Worm (Caenorhabditis elegans) whole organism, early embryonic: ENCODE measurements around the gene snr-1.

ENCODE experiments used
- B0310.2 ChIP-seq: sonication (generic microtip); optimal IDR thresholded peaks from 2 replicates; lab custom pipeline; 2016; ENCODE audit warnings: mild to moderate bottlenecking, missing genetic modification characterization, missing compliant biosample characterization
- F13C5.2 ChIP-seq: sonication (generic microtip); optimal IDR thresholded peaks from 2 replicates; lab custom pipeline; 2017; ENCODE audit warnings: mild to moderate bottlenecking, missing genetic modification characterization, inconsistent platforms, missing compliant biosample characterization
- aly-1 ChIP-seq: sonication (generic microtip); optimal IDR thresholded peaks from 2 replicates; lab custom pipeline; 2016; ENCODE audit warnings: missing genetic modification characterization, missing compliant biosample characterization
- ama-1 ChIP-seq: fragments of 150-350 bp; optimal IDR thresholded peaks from 2 replicates; lab custom pipeline; 2014
- ceh-13 ChIP-seq: fragments of 200-800 bp; sonication (Bioruptor generic); optimal IDR thresholded peaks from 2 replicates; lab custom pipeline; 2018; ENCODE audit warnings: mild to moderate bottlenecking, missing genetic modification characterization, missing compliant biosample characterization
- ceh-36 ChIP-seq: sonication (generic microtip); optimal IDR thresholded peaks from 2 replicates; lab custom pipeline; 2016; ENCODE audit warnings: missing genetic modification characterization, inconsistent platforms, missing compliant biosample characterization
- ets-7 ChIP-seq: sonication (generic microtip); optimal IDR thresholded peaks from 2 replicates; lab custom pipeline; 2016; ENCODE audit warnings: missing genotype, missing genetic modification characterization, missing compliant biosample characterization
- flt-1 ChIP-seq: fragments of 200-800 bp; sonication (Bioruptor generic); IDR thresholded peaks from 2 replicates; pipeline ENCODE4 v1.3.6; 2022; ENCODE audit warnings: missing genetic modification characterization, missing compliant biosample characterization
- hmbx-1 ChIP-seq: sonication (generic microtip); optimal IDR thresholded peaks from 2 replicates; lab custom pipeline; 2016; ENCODE audit warnings: mild to moderate bottlenecking, missing genetic modification characterization, missing compliant biosample characterization
- hmg-4 ChIP-seq: fragments of 200-800 bp; sonication (Bioruptor generic); optimal IDR thresholded peaks from 2 replicates; lab custom pipeline; 2018; ENCODE audit warnings: mild to moderate bottlenecking, missing genetic modification characterization, missing compliant biosample characterization
- hnd-1 ChIP-seq: sonication (generic microtip); optimal IDR thresholded peaks from 2 replicates; lab custom pipeline; 2016; ENCODE audit warnings: missing genetic modification characterization, missing compliant biosample characterization
- pes-1 ChIP-seq: fragments of 200-800 bp; sonication (Bioruptor generic); IDR thresholded peaks from 2 replicates; pipeline ENCODE4 v1.3.6; 2022; ENCODE audit warnings: missing genetic modification reagents, missing genetic modification characterization, missing compliant biosample characterization
- scrt-1 ChIP-seq: fragments of 200-800 bp; sonication (Bioruptor generic); IDR thresholded peaks from 2 replicates; pipeline ENCODE4 v1.3.6; 2022; ENCODE audit warnings: missing genetic modification characterization, missing compliant biosample characterization
- sea-1 ChIP-seq: fragments of 200-800 bp; sonication (Bioruptor generic); conservative IDR thresholded peaks from 2 replicates; pipeline ENCODE4 v1.3.6; 2022; ENCODE audit warnings: missing genetic modification characterization, missing compliant biosample characterization
- tbx-11 ChIP-seq: fragments of 200-800 bp; sonication (Bioruptor generic); IDR thresholded peaks from 2 replicates; pipeline ENCODE4 v1.3.6; 2022; ENCODE audit warnings: missing genetic modification characterization, missing compliant biosample characterization
- tbx-37 ChIP-seq: fragments of 200-800 bp; sonication (Bioruptor generic); conservative IDR thresholded peaks from 2 replicates; pipeline ENCODE4 v1.3.6; 2022; ENCODE audit warnings: missing genetic modification reagents, missing genetic modification characterization, missing compliant biosample characterization
- tra-4 ChIP-seq: sonication (generic microtip); optimal IDR thresholded peaks from 2 replicates; lab custom pipeline; 2017; ENCODE audit warnings: missing genetic modification characterization, missing compliant biosample characterization

Gene snr-1

DNA sequence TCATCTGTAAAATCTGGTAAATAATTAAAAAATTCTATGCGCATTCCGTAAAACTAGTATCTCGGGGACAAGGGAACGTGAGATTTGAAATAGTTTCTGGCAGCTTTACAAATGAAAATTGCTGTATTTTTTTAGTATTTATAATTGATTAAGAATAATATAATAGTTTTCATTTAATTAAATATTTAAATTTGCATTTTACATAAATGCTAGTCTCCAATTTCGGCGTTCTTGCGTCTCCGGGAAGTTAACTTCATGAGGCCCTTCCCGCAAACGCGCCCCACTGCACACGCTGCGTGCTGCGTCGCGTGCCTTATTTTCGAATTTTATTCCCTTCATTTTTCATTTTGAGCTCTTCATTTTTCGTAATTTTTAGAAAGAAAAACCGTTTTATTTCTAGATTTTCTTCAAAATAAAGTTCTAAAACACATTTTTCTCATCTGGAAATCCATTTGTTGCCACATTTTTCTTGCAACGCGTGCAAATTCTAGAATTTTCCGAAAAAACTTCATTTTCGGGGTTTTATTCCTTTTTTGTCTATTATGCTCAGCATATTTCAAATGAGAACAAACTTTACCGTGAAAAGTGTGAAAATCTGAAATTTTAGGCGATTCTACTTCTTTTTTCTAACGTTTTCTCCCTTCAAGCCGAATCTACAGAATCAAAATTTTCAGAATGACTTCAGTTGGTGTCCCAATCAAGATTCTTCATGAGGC lies at the start of gene snr-1, which contains the start of gene snx-13:
Gene snr-1, plus strand, starts transcription at position 666 of the 716 bp plus-strand sequence.
Gene snx-13, minus strand, starts transcription at position 55 of the 716 bp plus-strand sequence.
- TF ChIP-seq B0310.2 (tag; lab: Kevin White, UChicago) (peak; percentile 86), aly-1 (tag; lab: Kevin White, UChicago) (no peak), ceh-13 (GFP tag; lab: Kevin White, UChicago) (peak; percentile 88), hmg-4 (GFP tag; lab: Kevin White, UChicago) (peak; percentile 87), F13C5.2 (tag; lab: Kevin White, UChicago) (peak; percentile 84), tra-4 (tag; lab: Kevin White, UChicago) (peak; percentile 63), pes-1 (GFP tag; lab: Robert Waterston, UW) (peak; percentile 88), hmbx-1 (tag; lab: Kevin White, UChicago) (peak; percentile 90), tbx-11 (peak; percentile 75), hnd-1 (tag; lab: Kevin White, UChicago) (peak; percentile 73), sea-1 (GFP tag; lab: Robert Waterston, UW) (peak; percentile 79), flt-1 (GFP tag; lab: Robert Waterston, UW) (0 out of 2 replicates have a peak, but pooled peaks have one; percentile 49), tbx-37 (GFP tag; lab: Robert Waterston, UW) (peak; percentile 71), ama-1 (lab: Kevin White, UChicago) (no peak), ets-7 (tag; lab: Kevin White, UChicago) (peak; percentile 16), scrt-1 (GFP tag; lab: Robert Waterston, UW) (peak; percentile 72), ceh-36 (peak; percentile 61)

DNA sequence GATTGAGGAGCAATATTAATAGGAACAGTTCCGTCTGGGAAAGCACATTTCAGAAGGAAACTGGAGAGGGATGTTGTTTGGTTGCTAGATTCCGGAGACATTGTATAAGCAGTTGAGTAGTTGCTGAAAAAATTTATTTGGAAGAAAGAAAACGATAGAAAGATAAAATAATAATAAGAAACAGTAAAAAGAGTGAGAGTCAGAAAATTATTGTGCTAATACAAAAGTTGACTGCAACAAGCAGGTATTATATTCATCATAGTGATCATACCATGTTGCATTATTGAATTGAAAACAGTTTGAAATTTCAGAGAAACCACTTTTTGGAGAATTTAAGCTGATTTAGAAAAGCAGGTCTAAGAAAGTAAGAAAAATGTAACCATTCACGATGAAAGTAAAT lies 48.3 kb upstream of the snr-1 start, which contains the start of gene Y116A8C.19:
Gene Y116A8C.19, minus strand, starts transcription at position 101 of the 400 bp plus-strand sequence.
- TF ChIP-seq ceh-13 (GFP tag; lab: Kevin White, UChicago), result no peak
- TF ChIP-seq scrt-1 (GFP tag; lab: Robert Waterston, UW), result no peak
- TF ChIP-seq tbx-11, result no peak
- TF ChIP-seq hnd-1 (tag; lab: Kevin White, UChicago), result no peak
- no peak for TF ChIP-seq B0310.2 (tag; lab: Kevin White, UChicago)
- no peak for TF ChIP-seq F13C5.2 (tag; lab: Kevin White, UChicago)
- TF ChIP-seq tbx-37 (GFP tag; lab: Robert Waterston, UW), result no peak

DNA sequence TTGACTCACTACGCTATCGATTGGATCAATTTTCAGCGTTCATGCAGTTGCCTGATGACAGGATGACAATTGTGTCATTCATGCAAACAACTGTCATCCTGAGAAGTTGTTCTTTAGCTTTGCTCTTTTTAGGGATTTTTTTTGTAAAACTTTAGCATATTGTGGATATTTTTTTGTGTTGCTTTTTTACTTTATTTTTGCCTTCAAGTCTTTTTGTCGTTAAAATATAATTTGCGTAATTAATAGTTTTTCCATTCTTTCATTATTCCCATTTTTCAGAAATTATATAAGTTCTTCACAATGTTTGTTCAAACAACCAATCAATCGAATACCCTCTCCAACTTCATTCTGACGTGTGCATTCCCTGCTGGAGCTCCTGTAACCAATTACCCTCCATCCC lies 47.2 kb upstream of the snr-1 start, which contains the start of gene Y116A8C.20:
Gene Y116A8C.20, plus strand, starts transcription at position 301 of the 400 bp plus-strand sequence.
- TF ChIP-seq ama-1 (lab: Kevin White, UChicago), result no peak
- no peak for TF ChIP-seq tra-4 (tag; lab: Kevin White, UChicago)
- TF ChIP-seq ceh-36, result no peak
- no peak for TF ChIP-seq sea-1 (GFP tag; lab: Robert Waterston, UW)
- no peak for TF ChIP-seq hmg-4 (GFP tag; lab: Kevin White, UChicago)
- no peak for TF ChIP-seq aly-1 (tag; lab: Kevin White, UChicago)
- no peak for TF ChIP-seq B0310.2 (tag; lab: Kevin White, UChicago)
- no peak for TF ChIP-seq ets-7 (tag; lab: Kevin White, UChicago)
- TF ChIP-seq tbx-11, result no peak
- no peak for TF ChIP-seq hmbx-1 (tag; lab: Kevin White, UChicago)
- TF ChIP-seq pes-1 (GFP tag; lab: Robert Waterston, UW), result no peak
- no peak for TF ChIP-seq scrt-1 (GFP tag; lab: Robert Waterston, UW)
- TF ChIP-seq hnd-1 (tag; lab: Kevin White, UChicago), result no peak
- no peak for TF ChIP-seq tbx-37 (GFP tag; lab: Robert Waterston, UW)
- TF ChIP-seq F13C5.2 (tag; lab: Kevin White, UChicago), result no peak
- no peak for TF ChIP-seq flt-1 (GFP tag; lab: Robert Waterston, UW)
- TF ChIP-seq ceh-13 (GFP tag; lab: Kevin White, UChicago), result no peak

DNA sequence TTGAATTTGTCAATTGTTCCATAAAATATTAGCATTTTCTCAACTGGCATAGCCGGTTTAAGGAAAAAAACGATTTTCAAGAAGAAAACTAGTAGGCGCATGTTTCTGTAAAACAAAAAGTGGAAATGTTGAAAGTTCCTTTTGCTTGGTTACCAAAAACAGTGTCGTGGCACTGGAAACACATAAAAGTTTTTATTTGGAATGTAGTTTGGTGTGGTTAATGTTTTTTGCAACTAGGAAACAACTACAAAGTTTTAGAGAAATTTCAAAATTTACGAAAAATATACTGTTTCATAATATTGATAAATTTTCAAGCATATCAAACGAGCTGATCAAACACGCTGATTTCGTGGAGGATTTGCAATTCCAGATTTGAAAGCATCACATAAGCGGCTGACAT lies 42.2 kb upstream of the snr-1 start, which contains the start of gene clec-195:
Gene clec-195, minus strand, starts transcription at position 101 of the 400 bp plus-strand sequence.
- TF ChIP-seq tbx-11 (no peak), tra-4 (tag; lab: Kevin White, UChicago) (no peak), tbx-37 (GFP tag; lab: Robert Waterston, UW) (no peak), pes-1 (GFP tag; lab: Robert Waterston, UW) (no peak), scrt-1 (GFP tag; lab: Robert Waterston, UW) (no peak), flt-1 (GFP tag; lab: Robert Waterston, UW) (no peak), ets-7 (tag; lab: Kevin White, UChicago) (no peak), ceh-13 (GFP tag; lab: Kevin White, UChicago) (no peak)

DNA sequence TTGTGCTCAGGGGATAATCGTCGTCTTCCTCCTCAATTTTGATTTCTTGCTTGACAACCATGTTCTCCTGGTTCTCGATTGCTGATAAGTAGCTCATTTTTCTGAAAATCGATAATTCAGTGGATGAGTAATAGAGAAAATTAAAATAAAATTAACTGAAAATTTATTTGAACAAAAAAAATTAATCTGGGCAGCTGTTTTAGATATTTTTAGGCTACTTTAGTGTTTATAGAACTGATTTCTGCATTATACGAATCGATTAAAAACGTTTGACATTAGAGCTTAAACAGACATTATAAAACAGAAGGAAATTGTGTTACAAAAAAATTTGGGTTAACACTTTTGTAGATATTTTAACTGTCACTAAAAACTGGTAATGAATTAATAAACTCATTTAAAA lies 39.6 kb upstream of the snr-1 start, which contains the start of gene athp-3:
Gene athp-3, minus strand, starts transcription at position 101 of the 400 bp plus-strand sequence.
- no peak for TF ChIP-seq F13C5.2 (tag; lab: Kevin White, UChicago)

DNA sequence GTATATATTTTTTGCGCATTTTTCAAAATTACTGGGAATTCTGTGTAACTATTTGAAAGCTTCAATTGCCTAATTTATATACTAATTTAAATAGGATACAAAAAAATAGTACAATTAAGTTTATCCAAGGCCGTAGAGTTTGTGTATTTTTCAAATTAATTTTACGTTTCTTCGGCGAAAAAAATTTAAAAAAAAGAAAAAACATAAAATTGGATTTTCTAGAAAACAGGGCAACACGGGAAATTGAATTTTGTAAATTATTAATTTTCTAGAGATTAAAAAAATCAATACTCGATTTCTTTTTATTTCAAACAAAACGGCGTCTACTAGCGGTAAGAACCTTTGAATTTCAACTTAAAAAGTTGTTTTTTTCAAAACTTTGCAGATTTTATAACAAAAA lies 34.6 kb upstream of the snr-1 start, which contains the start of gene Y116A8C.23:
Gene Y116A8C.23, plus strand, starts transcription at position 301 of the 400 bp plus-strand sequence.
- TF ChIP-seq hmg-4 (GFP tag; lab: Kevin White, UChicago) (no peak), scrt-1 (GFP tag; lab: Robert Waterston, UW) (no peak), flt-1 (GFP tag; lab: Robert Waterston, UW) (no peak), ceh-36 (no peak), pes-1 (GFP tag; lab: Robert Waterston, UW) (no peak), F13C5.2 (tag; lab: Kevin White, UChicago) (no peak), hnd-1 (tag; lab: Kevin White, UChicago) (no peak), B0310.2 (tag; lab: Kevin White, UChicago) (no peak), ceh-13 (GFP tag; lab: Kevin White, UChicago) (no peak), ama-1 (lab: Kevin White, UChicago) (no peak), tra-4 (tag; lab: Kevin White, UChicago) (no peak), ets-7 (tag; lab: Kevin White, UChicago) (no peak), sea-1 (GFP tag; lab: Robert Waterston, UW) (no peak), aly-1 (tag; lab: Kevin White, UChicago) (no peak)
